Worm (Caenorhabditis elegans) whole organism, L1 larva: Measurements from ENCODE around the gene cnd-1.

ENCODE experiments used
- C04F5.9 ChIP-seq: sonication (generic microtip); optimal IDR thresholded peaks from 2 replicates; lab custom pipeline; 2016; ENCODE audit warnings: missing genetic modification characterization, missing compliant biosample characterization
- alr-1 ChIP-seq: fragments of 200-800 bp; sonication (Bioruptor generic); optimal IDR thresholded peaks from 2 replicates; lab custom pipeline; 2018; ENCODE audit warnings: borderline replicate concordance, mild to moderate bottlenecking, missing genetic modification characterization, missing compliant biosample characterization
- aly-2 ChIP-seq: fragments of 150-350 bp; optimal IDR thresholded peaks from 2 replicates; lab custom pipeline; 2014; ENCODE audit warnings: missing biosample characterization, missing genetic modification characterization
- blmp-1 ChIP-seq: fragments of 150-350 bp; optimal IDR thresholded peaks from 2 replicates; lab custom pipeline; 2014; ENCODE audit warnings: missing biosample characterization, missing genetic modification characterization
- ceh-63 ChIP-seq: fragments of 200-800 bp; sonication (Bioruptor generic); optimal IDR thresholded peaks from 2 replicates; lab custom pipeline; 2018; ENCODE audit warnings: mild to moderate bottlenecking, missing genetic modification characterization, missing compliant biosample characterization
- ceh-8 ChIP-seq: fragments of 200-800 bp; sonication (Bioruptor generic); optimal IDR thresholded peaks from 2 replicates; lab custom pipeline; 2018; ENCODE audit warnings: mild to moderate bottlenecking, missing genetic modification characterization, moderate library complexity, missing compliant biosample characterization
- ceh-82 ChIP-seq, 3 experiments: fragments of 150-350 bp in 1 of 3; sonication (generic microtip) in 2 of 3; optimal IDR thresholded peaks; 2 replicates each; lab custom pipeline; 2014 to 2017; ENCODE audit warnings: missing biosample characterization in 3 of 3, missing genetic modification characterization in 3 of 3
- ceh-88 ChIP-seq: fragments of 200-800 bp; sonication (Bioruptor generic); IDR thresholded peaks from 2 replicates; pipeline ENCODE4 v1.3.6; 2022; ENCODE audit warnings: missing genetic modification characterization, missing compliant biosample characterization
- efl-1 ChIP-seq, 4 experiments: fragments of 150-350 bp; optimal IDR thresholded peaks in 3 of 4; peaks in 1 of 4; 1 replicate in 1 of 4; 2 replicates in 3 of 4; lab custom pipeline; 2014; ENCODE audit warnings: missing biosample characterization in 2 of 4, missing genetic modification characterization in 2 of 4, missing genetic modification reagents in 2 of 4
- elt-3 ChIP-seq, 6 experiments: fragments of 150-350 bp in 1 of 6; sonication (generic microtip); optimal IDR thresholded peaks; 2 replicates each; lab custom pipeline; 2017 to 2018; ENCODE audit warnings: missing biosample characterization in 6 of 6, missing genetic modification characterization in 6 of 6, inconsistent platforms in 1 of 6
- ets-5 ChIP-seq: fragments of 200-800 bp; sonication (Bioruptor generic); IDR thresholded peaks from 2 replicates; pipeline ENCODE4 v1.3.6; 2022; ENCODE audit warnings: missing genetic modification characterization, missing compliant biosample characterization
- fkh-10 ChIP-seq: sonication (generic microtip); optimal IDR thresholded peaks from 2 replicates; lab custom pipeline; 2017; ENCODE audit warnings: missing biosample characterization, missing genetic modification reagents, missing genetic modification characterization
- fkh-8 ChIP-seq: sonication (generic microtip); optimal IDR thresholded peaks from 2 replicates; lab custom pipeline; 2016; ENCODE audit warnings: mild to moderate bottlenecking, missing genetic modification characterization, missing compliant biosample characterization
- fos-1 ChIP-seq: fragments of 150-350 bp; optimal IDR thresholded peaks from 2 replicates; lab custom pipeline; 2014; ENCODE audit warnings: missing biosample characterization, missing genetic modification characterization
- hlh-17 ChIP-seq: fragments of 200-800 bp; sonication (Bioruptor generic); optimal IDR thresholded peaks from 2 replicates; lab custom pipeline; 2018; ENCODE audit warnings: missing genetic modification characterization, mild to moderate bottlenecking, missing compliant biosample characterization, moderate library complexity, borderline replicate concordance
- isw-1 ChIP-seq: fragments of 200-800 bp; sonication (Bioruptor generic); IDR thresholded peaks from 2 replicates; pipeline ENCODE4 v1.3.6; 2022; ENCODE audit warnings: missing genetic modification characterization, missing compliant biosample characterization
- jun-1 ChIP-seq: fragments of 150-350 bp; optimal IDR thresholded peaks from 2 replicates; lab custom pipeline; 2014; ENCODE audit warnings: missing biosample characterization, missing genetic modification reagents, missing genetic modification characterization
- lin-13 ChIP-seq: fragments of 150-350 bp; optimal IDR thresholded peaks from 2 replicates; lab custom pipeline; 2014; ENCODE audit warnings: missing biosample characterization, missing genetic modification reagents, missing genetic modification characterization
- lin-14 ChIP-seq: fragments of 200-800 bp; sonication (Bioruptor generic); optimal IDR thresholded peaks from 2 replicates; lab custom pipeline; 2018; ENCODE audit warnings: mild to moderate bottlenecking, missing genetic modification characterization, moderate library complexity, missing compliant biosample characterization
- lin-15B ChIP-seq: fragments of 150-350 bp; sonication (generic microtip); optimal IDR thresholded peaks from 3 replicates; lab custom pipeline; 2014; ENCODE audit warnings: missing biosample characterization, missing genetic modification characterization
- lin-35 ChIP-seq, 2 experiments: fragments of 150-350 bp; optimal IDR thresholded peaks; 2 replicates each; lab custom pipeline; 2014; ENCODE audit warnings: missing biosample characterization in 2 of 2, missing genetic modification characterization in 2 of 2, missing genetic modification reagents in 2 of 2
- lsy-2 ChIP-seq, 2 experiments: fragments of 150-350 bp; optimal IDR thresholded peaks; 2 replicates each; lab custom pipeline; 2014; ENCODE audit warnings: missing biosample characterization in 2 of 2, missing genetic modification characterization in 2 of 2
- mab-9 ChIP-seq: fragments of 200-800 bp; sonication (Bioruptor generic); IDR thresholded peaks from 2 replicates; pipeline ENCODE4 v1.3.6; 2022; ENCODE audit warnings: missing genetic modification reagents, missing genetic modification characterization, missing compliant biosample characterization
- mdl-1 ChIP-seq, 2 experiments: fragments of 150-350 bp; optimal IDR thresholded peaks; 2 replicates each; lab custom pipeline; 2014 to 2017; ENCODE audit warnings: missing biosample characterization in 2 of 2, missing genetic modification characterization in 2 of 2, inconsistent platforms in 1 of 2
- mep-1 ChIP-seq: fragments of 150-350 bp; optimal IDR thresholded peaks from 2 replicates; lab custom pipeline; 2014; ENCODE audit warnings: missing biosample characterization, missing genetic modification characterization
- nhr-12 ChIP-seq: sonication (generic microtip); optimal IDR thresholded peaks from 2 replicates; lab custom pipeline; 2017; ENCODE audit warnings: missing biosample characterization, missing genetic modification characterization
- nhr-19 ChIP-seq: fragments of 200-800 bp; sonication (Bioruptor generic); conservative IDR thresholded peaks from 2 replicates; pipeline ENCODE4 v1.3.6; 2022; ENCODE audit warnings: missing genetic modification characterization, missing compliant biosample characterization
- nhr-47 ChIP-seq: sonication (generic microtip); optimal IDR thresholded peaks from 2 replicates; lab custom pipeline; 2016; ENCODE audit warnings: mild to moderate bottlenecking, missing genetic modification characterization, moderate library complexity, missing compliant biosample characterization
- nhr-71 ChIP-seq: sonication (generic microtip); optimal IDR thresholded peaks from 2 replicates; lab custom pipeline; 2016; ENCODE audit warnings: mild to moderate bottlenecking, missing genetic modification characterization, moderate library complexity, missing compliant biosample characterization
- nhr-77 ChIP-seq: fragments of 150-350 bp; optimal IDR thresholded peaks from 2 replicates; lab custom pipeline; 2014; ENCODE audit warnings: missing biosample characterization, missing genetic modification characterization
- nhr-85 ChIP-seq: sonication (generic microtip); peaks from one replicate; lab custom pipeline; 2016; ENCODE audit warnings: missing genetic modification characterization, inconsistent platforms, missing compliant biosample characterization
- nhr-90 ChIP-seq: sonication (generic microtip); optimal IDR thresholded peaks from 2 replicates; lab custom pipeline; 2016; ENCODE audit warnings: mild to moderate bottlenecking, missing genetic modification characterization, missing compliant biosample characterization; ENCODE audit not compliant: poor library complexity
- pax-3 ChIP-seq: fragments of 200-800 bp; sonication (Bioruptor generic); optimal IDR thresholded peaks from 2 replicates; lab custom pipeline; 2018; ENCODE audit warnings: mild to moderate bottlenecking, missing genetic modification characterization, moderate library complexity, missing compliant biosample characterization
- rnt-1 ChIP-seq: sonication (generic microtip); optimal IDR thresholded peaks from 2 replicates; lab custom pipeline; 2016; ENCODE audit warnings: mild to moderate bottlenecking, missing genetic modification characterization, moderate library complexity, missing compliant biosample characterization
- skn-1 ChIP-seq: fragments of 150-350 bp; optimal IDR thresholded peaks from 2 replicates; lab custom pipeline; 2014; ENCODE audit warnings: missing biosample characterization, missing genetic modification characterization
- snpc-4 ChIP-seq: fragments of 150-350 bp; optimal IDR thresholded peaks from 2 replicates; lab custom pipeline; 2014; ENCODE audit warnings: missing biosample characterization, missing genetic modification characterization
- snu-23 ChIP-seq: sonication (generic microtip); optimal IDR thresholded peaks from 2 replicates; lab custom pipeline; 2016; ENCODE audit warnings: missing genetic modification characterization, missing compliant biosample characterization
- tlp-1 ChIP-seq: fragments of 150-350 bp; optimal IDR thresholded peaks from 2 replicates; lab custom pipeline; 2014; ENCODE audit warnings: missing biosample characterization, missing genetic modification characterization
- unc-98 ChIP-seq: fragments of 200-800 bp; sonication (Bioruptor generic); IDR thresholded peaks from 2 replicates; pipeline ENCODE4 v1.3.6; 2022; ENCODE audit warnings: missing genetic modification characterization, missing compliant biosample characterization
- ztf-4 ChIP-seq: fragments of 150-350 bp; optimal IDR thresholded peaks from 2 replicates; lab custom pipeline; 2014; ENCODE audit warnings: missing biosample characterization, missing genetic modification characterization

The cnd-1 gene

DNA sequence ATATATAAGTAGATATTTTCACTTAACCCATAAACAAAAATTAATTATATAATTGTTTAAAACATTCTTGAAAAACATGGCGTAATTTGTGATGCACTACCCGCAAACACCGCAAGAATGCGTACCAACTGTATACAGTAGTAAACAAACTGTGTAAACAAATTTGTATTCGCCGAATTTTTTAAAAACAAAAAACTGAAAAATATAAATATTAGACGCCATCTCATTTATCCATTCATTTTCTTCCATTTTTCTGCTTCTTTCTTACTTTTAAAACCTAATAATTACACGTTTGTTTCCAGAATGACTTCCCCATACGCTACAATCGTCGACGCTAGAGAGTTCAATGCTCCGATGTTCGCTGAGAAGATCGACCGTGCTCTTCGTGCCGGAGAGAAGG, 19.1 kb downstream of the cnd-1 start, which contains the start of gene nex-1:
Gene nex-1, plus strand, starts transcription at position 301 of the 400 bp plus-strand sequence.
- TF ChIP-seq nhr-85 (peak; percentile 50), ceh-8 (GFP tag; lab: Kevin White, UChicago) (no peak), elt-3 (tag; optimal IDR thresholded peaks at IDR 0.05; lab: Kevin White, UChicago) (no peak), lsy-2 (tag; optimal IDR thresholded peaks at IDR 0.05; lab: Kevin White, UChicago) (peak in 1 of 2 experiments; percentile 7), fos-1 (no peak)

DNA sequence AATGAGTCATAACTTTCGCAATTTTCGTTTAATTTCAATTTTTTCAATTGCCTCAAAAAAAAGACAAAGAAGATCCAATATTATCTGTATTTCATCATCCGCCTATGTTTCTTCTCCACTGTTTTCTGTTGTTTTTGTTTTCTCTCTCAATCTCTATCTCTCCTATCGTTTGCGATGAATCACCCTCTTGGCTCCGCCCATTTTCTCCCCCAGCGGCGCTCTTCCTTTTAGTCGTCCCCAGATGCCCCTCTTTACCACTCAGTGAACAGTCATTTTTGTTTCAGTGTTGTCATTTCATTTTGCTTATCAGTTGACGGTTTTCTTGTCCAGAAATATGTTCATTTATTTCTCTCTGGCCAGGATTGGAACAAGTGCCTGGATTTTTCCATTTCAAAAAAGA, 19.5 kb downstream of the cnd-1 start:
- TF ChIP-seq isw-1 (GFP tag; lab: Robert Waterston, UW) (no peak), fkh-10 (GFP tag; lab: Kevin White, UChicago) (no peak), tlp-1 (no peak), snu-23 (peak; percentile 6), nhr-12 (tag; lab: Kevin White, UChicago) (no peak), ceh-82 (tag; optimal IDR thresholded peaks at IDR 0.05; lab: Kevin White, UChicago) (peak in 1 of 3 experiments; percentile 27), blmp-1 (tag; lab: Kevin White, UChicago) (peak; percentile 35), nhr-85 (no peak), skn-1 (tag; lab: Kevin White, UChicago) (peak; percentile 11), lin-14 (GFP tag; lab: Kevin White, UChicago) (peak; percentile 37), fos-1 (peak; percentile 81), rnt-1 (tag; lab: Kevin White, UChicago) (no peak)

DNA sequence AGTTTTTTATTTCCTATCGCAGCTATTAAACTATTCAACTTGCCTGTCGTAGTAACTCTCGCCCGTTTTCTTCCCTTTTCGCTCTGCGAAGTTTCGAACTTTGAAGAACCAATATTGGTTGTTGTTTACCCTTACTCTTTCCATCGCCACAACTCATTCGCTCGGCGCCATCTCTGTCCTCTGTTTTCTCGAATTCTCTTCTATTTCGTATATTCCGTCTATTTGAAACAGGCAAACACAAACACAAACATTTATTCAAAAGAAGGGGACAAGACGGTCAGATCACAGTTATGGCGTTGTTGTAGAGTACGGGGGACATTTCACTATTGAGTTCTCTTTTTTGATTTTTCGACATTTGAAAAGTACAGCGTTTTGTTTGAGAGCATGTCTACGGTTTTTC, 21.7 kb downstream of the cnd-1 start:
- TF ChIP-seq nhr-77 (peak; percentile 12), fkh-8 (tag; lab: Kevin White, UChicago) (no peak), mep-1 (peak; percentile 35), ceh-63 (GFP tag; lab: Kevin White, UChicago) (no peak), efl-1 (optimal IDR thresholded peaks at IDR 0.05; lab: Kevin White, UChicago) (no peak), efl-1 (GFP tag; optimal IDR thresholded peaks at IDR 0.05 in 1 of 2; lab: Kevin White, UChicago) (peak in 1 of 2 experiments; percentile 67), nhr-71 (tag; lab: Kevin White, UChicago) (peak; percentile 8), lin-14 (GFP tag; lab: Kevin White, UChicago) (peak; percentile 60), mdl-1 (tag; optimal IDR thresholded peaks at IDR 0.05; lab: Kevin White, UChicago) (no peak)

DNA sequence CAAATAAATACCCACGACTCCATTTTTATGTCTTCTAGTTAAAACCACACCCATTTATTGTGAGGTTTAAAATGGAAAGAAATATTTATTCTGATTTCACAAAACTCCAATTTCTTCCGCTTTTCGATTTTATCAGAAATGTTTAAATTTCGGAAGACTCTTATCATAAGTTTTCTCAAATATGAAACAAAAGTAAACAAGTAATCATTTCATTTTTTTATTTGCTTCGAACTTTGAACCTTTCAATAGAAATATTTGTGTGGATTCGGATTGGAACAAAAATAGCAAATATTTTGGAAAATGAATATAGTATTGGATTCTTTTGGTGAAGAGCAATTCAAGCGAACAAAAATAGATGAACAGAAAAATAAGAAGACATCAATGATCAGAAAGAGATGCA, 22.6 kb downstream of the cnd-1 start:
- TF ChIP-seq C04F5.9 (tag; lab: Kevin White, UChicago): no peak

DNA sequence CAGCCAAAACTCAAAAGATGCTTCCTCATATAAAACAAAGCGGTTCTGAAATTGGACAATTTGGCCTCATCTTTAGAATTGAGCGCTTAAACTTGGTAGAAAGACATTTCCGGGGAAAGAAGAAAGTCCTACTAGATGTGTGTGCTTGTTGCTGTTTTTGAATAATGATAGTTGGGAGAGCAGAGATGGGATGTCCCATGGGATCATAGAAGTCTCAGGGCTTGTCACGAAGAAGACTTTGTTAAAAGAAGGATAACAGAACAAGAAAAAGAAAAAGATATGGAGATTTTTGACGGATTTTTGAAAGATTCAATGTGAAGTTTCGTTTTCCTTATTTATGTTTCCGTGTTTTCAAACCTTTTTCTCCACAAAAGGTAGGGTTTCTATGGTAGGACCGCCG, 25.8 kb downstream of the cnd-1 start, which contains the start of gene ZC155.2:
Gene ZC155.2, plus strand, starts transcription at position 301 of the 400 bp plus-strand sequence.
- TF ChIP-seq jun-1 (tag; lab: Kevin White, UChicago): no peak
- no peak for TF ChIP-seq ceh-88 (GFP tag; lab: Robert Waterston, UW)
- TF ChIP-seq pax-3: no peak
- no peak for TF ChIP-seq lin-13 (GFP tag; lab: Kevin White, UChicago)
- TF ChIP-seq ztf-4 (tag; lab: Kevin White, UChicago): no peak
- no peak for TF ChIP-seq unc-98 (GFP tag; lab: Robert Waterston, UW)

DNA sequence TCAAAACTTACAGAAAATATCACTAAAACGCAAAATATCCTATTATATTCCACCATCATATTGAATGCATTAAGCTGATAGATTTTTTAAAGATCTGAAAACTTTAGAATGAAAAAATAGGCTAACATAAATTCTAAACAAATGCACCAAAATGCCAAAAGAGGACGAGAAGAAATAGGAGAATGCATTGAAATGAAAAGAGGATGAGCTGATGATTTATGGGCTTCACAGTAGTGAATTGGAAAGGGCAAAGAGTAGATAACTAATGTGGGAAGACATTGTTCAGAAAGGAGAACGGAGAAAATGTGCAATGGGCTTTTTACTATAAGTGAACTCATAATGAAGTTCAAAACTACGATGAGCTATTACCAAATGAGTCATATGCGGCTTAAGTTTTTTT, 26.9 kb downstream of the cnd-1 start, which contains the start of gene cutl-19:
Gene cutl-19, minus strand, starts transcription at position 101 of the 400 bp plus-strand sequence.
- TF ChIP-seq lin-35 (GFP tag; optimal IDR thresholded peaks at IDR 0.05; lab: Kevin White, UChicago) (no peak), lin-14 (GFP tag; lab: Kevin White, UChicago) (no peak), lin-15B (no peak), aly-2 (tag; lab: Kevin White, UChicago) (no peak), lsy-2 (tag; optimal IDR thresholded peaks at IDR 0.05; lab: Kevin White, UChicago) (no peak), snpc-4 (tag; lab: Kevin White, UChicago) (no peak), hlh-17 (GFP tag; lab: Kevin White, UChicago) (no peak), mab-9 (GFP tag; lab: Robert Waterston, UW) (no peak), mdl-1 (tag; optimal IDR thresholded peaks at IDR 0.05; lab: Kevin White, UChicago) (no peak), ets-5 (GFP tag; lab: Robert Waterston, UW) (no peak), alr-1 (no peak), unc-98 (GFP tag; lab: Robert Waterston, UW) (no peak), nhr-90 (tag; lab: Kevin White, UChicago) (no peak), nhr-47 (tag; lab: Kevin White, UChicago) (no peak), isw-1 (GFP tag; lab: Robert Waterston, UW) (no peak), blmp-1 (tag; lab: Kevin White, UChicago) (no peak), ceh-88 (GFP tag; lab: Robert Waterston, UW) (no peak), efl-1 (optimal IDR thresholded peaks at IDR 0.05; lab: Kevin White, UChicago) (no peak), efl-1 (GFP tag; optimal IDR thresholded peaks at IDR 0.05 in 1 of 2; lab: Kevin White, UChicago) (no peak), nhr-19 (GFP tag; lab: Robert Waterston, UW) (no peak)
- TF ChIP-seq, all 84 proteins: peak for 0
